Fruit fly (Drosophila melanogaster): ENCODE data around the gene Cpr76Bc.

Cpr76Bc gene

DNA sequence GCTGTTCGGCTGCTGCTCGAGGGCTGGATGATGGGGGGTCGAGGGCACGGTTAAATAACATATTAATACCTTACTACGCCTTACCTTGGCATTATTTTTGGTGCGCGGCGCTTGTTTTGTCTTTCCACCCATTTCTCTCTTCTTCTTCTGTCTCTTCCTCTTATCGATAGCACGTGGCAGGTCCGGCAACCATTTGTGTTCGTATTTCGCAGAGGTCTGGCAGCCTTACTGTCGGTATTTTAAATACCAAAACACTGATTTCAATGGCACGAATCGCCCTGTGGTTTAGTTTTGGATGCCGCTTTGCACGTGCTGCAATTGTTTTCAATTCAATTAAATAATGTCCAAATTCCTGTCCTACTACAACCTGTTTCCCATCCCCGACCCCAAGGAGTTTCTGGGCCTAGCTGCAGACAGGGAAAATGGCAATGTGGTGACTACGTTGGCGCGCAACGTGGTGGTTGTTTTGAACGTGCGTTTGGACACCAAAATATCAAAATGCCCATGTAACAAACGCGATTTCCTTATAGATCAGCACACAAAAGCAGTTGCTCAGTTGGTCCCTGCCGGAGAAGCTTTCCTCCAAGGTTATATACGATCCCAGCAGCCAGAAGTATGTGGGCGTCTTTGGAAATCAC is 31.5 kb downstream of the Cpr76Bc start, which contains the start of the genes Ltn1 and CG9300:
Gene Ltn1, minus strand, starts transcription at position 155 of the 638 bp plus-strand sequence.
Gene CG9300, plus strand, starts transcription at position 285 of the 638 bp plus-strand sequence.
- no peak for TF ChIP-seq CG11617 (GFP tag; optimal IDR thresholded peaks at IDR 0.05)
- no peak for TF ChIP-seq cnc (optimal IDR thresholded peaks at IDR 0.05)
- TF ChIP-seq Clk (GFP tag; optimal IDR thresholded peaks at IDR 0.05): no peak
- no peak for TF ChIP-seq CG14711 (tag; optimal IDR thresholded peaks at IDR 0.05)
- no peak for TF ChIP-seq ovo (GFP tag; optimal IDR thresholded peaks at IDR 0.05)
- no peak for TF ChIP-seq kay (GFP tag; ENCODE audit: borderline replicate concordance)
- peak; percentile 29 for TF ChIP-seq toe (GFP tag; optimal IDR thresholded peaks at IDR 0.05)
- no peak for TF ChIP-seq pad (GFP tag; optimal IDR thresholded peaks at IDR 0.05)
- no peak for TF ChIP-seq CG5204 (GFP tag; optimal IDR thresholded peaks at IDR 0.05)
- peak; percentile 100 for TF ChIP-seq Mnt (GFP tag; optimal IDR thresholded peaks at IDR 0.05)
- TF ChIP-seq CG33017 (tag; optimal IDR thresholded peaks at IDR 0.05): no peak
- TF ChIP-seq CG7101 (tag; optimal IDR thresholded peaks at IDR 0.05): peak; percentile 12
- TF ChIP-seq CG1620 (GFP tag; optimal IDR thresholded peaks at IDR 0.05): no peak
- TF ChIP-seq CG12768 (GFP tag; optimal IDR thresholded peaks at IDR 0.05): no peak
- no peak for TF ChIP-seq cic (GFP tag; optimal IDR thresholded peaks at IDR 0.05)
- no peak for TF ChIP-seq CG7045 (GFP tag; optimal IDR thresholded peaks at IDR 0.05)
- TF ChIP-seq Crg-1 (GFP tag; optimal IDR thresholded peaks at IDR 0.05): peak; percentile 20
- TF ChIP-seq tj (GFP tag; optimal IDR thresholded peaks at IDR 0.05): no peak
- TF ChIP-seq Hr96 (GFP tag; optimal IDR thresholded peaks at IDR 0.05): no peak
- TF ChIP-seq bab1 (GFP tag; optimal IDR thresholded peaks at IDR 0.05): peak; percentile 61

DNA sequence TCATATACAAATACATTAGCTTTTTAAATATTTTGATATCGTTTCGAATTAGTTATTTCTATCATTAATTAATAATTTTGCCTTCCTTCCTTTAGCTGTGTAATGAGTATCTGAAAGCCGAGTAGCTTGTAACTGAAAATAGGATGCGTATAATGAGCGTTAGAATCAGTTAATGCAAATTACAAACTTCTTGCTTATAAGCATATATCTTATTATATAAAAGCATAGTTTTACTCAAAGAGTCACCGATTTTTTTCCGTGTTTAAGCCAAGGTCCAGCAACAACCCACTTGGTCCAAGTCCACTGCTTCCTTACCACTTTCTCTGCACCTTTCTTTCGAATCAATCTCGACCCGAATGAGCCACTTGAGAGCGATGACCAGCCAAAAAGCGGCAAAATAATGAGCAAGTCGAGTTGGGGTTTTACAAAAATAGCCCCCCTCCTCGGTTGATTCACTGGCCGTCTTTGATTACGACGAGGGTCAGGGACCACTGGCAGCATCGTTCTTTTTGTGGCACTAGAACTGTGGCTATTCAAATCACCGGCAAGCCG is 35.2 kb downstream of the Cpr76Bc start:
- TF ChIP-seq cnc (optimal IDR thresholded peaks at IDR 0.05) (no peak), CG14711 (tag; optimal IDR thresholded peaks at IDR 0.05) (no peak), Clk (GFP tag; optimal IDR thresholded peaks at IDR 0.05) (no peak), CG1620 (GFP tag; optimal IDR thresholded peaks at IDR 0.05) (no peak), pad (GFP tag; optimal IDR thresholded peaks at IDR 0.05) (no peak), CG5204 (GFP tag; optimal IDR thresholded peaks at IDR 0.05) (no peak), bab1 (GFP tag; optimal IDR thresholded peaks at IDR 0.05) (no peak)

DNA sequence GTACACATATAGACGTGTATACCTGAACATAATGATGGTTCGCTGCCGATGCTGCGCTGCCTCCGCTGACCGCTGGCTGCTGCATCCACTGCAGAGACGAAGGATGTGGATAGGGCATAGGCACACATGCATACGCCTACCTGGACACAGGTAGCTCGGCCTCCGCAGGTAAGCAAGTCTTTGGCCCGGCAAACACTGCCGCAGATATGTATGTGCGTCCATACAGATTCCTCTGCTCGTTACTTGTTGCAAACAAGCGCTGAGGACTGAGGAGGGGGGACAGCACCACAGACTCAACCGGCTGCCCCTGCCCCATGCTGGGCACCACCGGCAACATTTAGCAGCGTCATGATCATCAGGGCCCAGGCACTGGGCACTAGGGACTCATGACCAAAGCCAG is 36.0 kb downstream of the Cpr76Bc start:
- TF ChIP-seq cic (GFP tag; optimal IDR thresholded peaks at IDR 0.05) (no peak), CG14711 (tag; optimal IDR thresholded peaks at IDR 0.05) (no peak), toe (GFP tag; optimal IDR thresholded peaks at IDR 0.05) (no peak), CG7045 (GFP tag; optimal IDR thresholded peaks at IDR 0.05) (no peak), Mnt (GFP tag; optimal IDR thresholded peaks at IDR 0.05) (no peak), Clk (GFP tag; optimal IDR thresholded peaks at IDR 0.05) (no peak), pad (GFP tag; optimal IDR thresholded peaks at IDR 0.05) (no peak), bab1 (GFP tag; optimal IDR thresholded peaks at IDR 0.05) (no peak), CG11617 (GFP tag; optimal IDR thresholded peaks at IDR 0.05) (no peak), CG7101 (tag; optimal IDR thresholded peaks at IDR 0.05) (no peak), Crg-1 (GFP tag; optimal IDR thresholded peaks at IDR 0.05) (no peak), CG33017 (tag; optimal IDR thresholded peaks at IDR 0.05) (no peak), ovo (GFP tag; optimal IDR thresholded peaks at IDR 0.05) (no peak), tj (GFP tag; optimal IDR thresholded peaks at IDR 0.05) (no peak), CG5204 (GFP tag; optimal IDR thresholded peaks at IDR 0.05) (no peak), kay (GFP tag; ENCODE audit: borderline replicate concordance) (no peak), Hr96 (GFP tag; optimal IDR thresholded peaks at IDR 0.05) (no peak), CG12768 (GFP tag; optimal IDR thresholded peaks at IDR 0.05) (no peak), cnc (optimal IDR thresholded peaks at IDR 0.05) (no peak)

DNA sequence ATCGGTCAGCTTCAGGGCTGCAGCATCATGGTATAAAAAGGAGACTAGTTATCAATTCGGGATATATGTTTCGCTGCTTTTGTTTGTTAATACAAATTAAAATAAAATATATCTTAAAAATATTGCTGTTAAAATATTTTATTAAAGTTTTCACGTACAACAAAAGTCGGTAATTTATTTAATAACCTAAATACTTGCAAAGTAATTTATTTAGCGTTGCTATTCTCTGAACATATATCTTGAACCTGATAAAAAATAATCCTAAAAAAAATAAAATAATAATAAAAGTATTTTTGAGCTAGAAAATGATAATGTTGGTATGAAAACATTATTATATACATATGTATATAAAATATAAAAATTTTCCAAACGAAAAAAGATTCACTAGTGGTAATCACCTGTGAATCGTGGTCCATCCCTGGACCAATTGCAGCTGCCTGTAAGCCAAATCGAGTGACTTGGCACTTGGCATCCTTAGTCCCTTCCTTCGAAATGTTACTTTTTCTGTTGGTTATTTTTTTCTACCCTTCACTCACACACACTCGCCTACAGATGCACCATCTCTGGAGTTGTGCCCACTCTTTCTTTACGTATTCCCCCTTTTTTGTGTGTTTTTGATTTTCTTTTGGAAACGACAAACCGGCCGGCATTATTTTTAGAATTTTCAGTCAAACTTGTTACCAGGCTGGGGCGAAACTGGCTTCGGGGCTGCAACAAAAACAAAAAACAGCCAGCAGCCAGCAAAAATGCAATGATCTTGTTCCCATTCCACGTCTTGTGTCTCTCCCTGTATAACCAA is 36.7 kb downstream of the Cpr76Bc start:
- TF ChIP-seq bab1 (GFP tag; optimal IDR thresholded peaks at IDR 0.05) (no peak), CG5204 (GFP tag; optimal IDR thresholded peaks at IDR 0.05) (no peak), Clk (GFP tag; optimal IDR thresholded peaks at IDR 0.05) (no peak), cic (GFP tag; optimal IDR thresholded peaks at IDR 0.05) (no peak), CG7045 (GFP tag; optimal IDR thresholded peaks at IDR 0.05) (no peak), Crg-1 (GFP tag; optimal IDR thresholded peaks at IDR 0.05) (no peak), CG7101 (tag; optimal IDR thresholded peaks at IDR 0.05) (no peak), CG11617 (GFP tag; optimal IDR thresholded peaks at IDR 0.05) (no peak), kay (GFP tag; ENCODE audit: borderline replicate concordance) (no peak), toe (GFP tag; optimal IDR thresholded peaks at IDR 0.05) (no peak), CG14711 (tag; optimal IDR thresholded peaks at IDR 0.05) (no peak), CG12768 (GFP tag; optimal IDR thresholded peaks at IDR 0.05) (no peak), ovo (GFP tag; optimal IDR thresholded peaks at IDR 0.05) (no peak), Hr96 (GFP tag; optimal IDR thresholded peaks at IDR 0.05) (no peak), CG33017 (tag; optimal IDR thresholded peaks at IDR 0.05) (no peak), pad (GFP tag; optimal IDR thresholded peaks at IDR 0.05) (no peak), Mnt (GFP tag; optimal IDR thresholded peaks at IDR 0.05) (no peak), CG1620 (GFP tag; optimal IDR thresholded peaks at IDR 0.05) (no peak), tj (GFP tag; optimal IDR thresholded peaks at IDR 0.05) (no peak)

DNA sequence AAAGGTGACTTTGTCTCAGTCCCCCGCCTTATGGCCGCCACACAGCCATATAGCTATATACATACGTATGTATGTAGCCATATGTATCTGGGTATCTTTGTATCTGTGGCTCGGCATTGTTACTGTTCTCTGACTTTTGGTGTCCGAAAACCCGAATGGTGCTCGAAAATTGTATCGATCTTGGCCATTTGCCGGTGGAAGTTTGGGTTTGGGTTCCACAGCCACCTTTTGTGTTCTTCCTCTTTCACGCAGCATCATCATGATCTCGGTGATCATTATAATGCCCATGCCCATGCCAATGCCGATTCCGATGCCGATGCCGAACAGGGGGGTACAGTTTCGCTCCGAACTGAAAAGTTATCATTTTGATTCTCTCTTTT is 37.2 kb downstream of the Cpr76Bc start:
- no peak for TF ChIP-seq CG7101 (tag; optimal IDR thresholded peaks at IDR 0.05)
- no peak for TF ChIP-seq CG12768 (GFP tag; optimal IDR thresholded peaks at IDR 0.05)
- no peak for TF ChIP-seq Clk (GFP tag; optimal IDR thresholded peaks at IDR 0.05)
- no peak for TF ChIP-seq bab1 (GFP tag; optimal IDR thresholded peaks at IDR 0.05)
- TF ChIP-seq CG33017 (tag; optimal IDR thresholded peaks at IDR 0.05): no peak
- TF ChIP-seq toe (GFP tag; optimal IDR thresholded peaks at IDR 0.05): no peak
- no peak for TF ChIP-seq tj (GFP tag; optimal IDR thresholded peaks at IDR 0.05)
- no peak for TF ChIP-seq Crg-1 (GFP tag; optimal IDR thresholded peaks at IDR 0.05)
- TF ChIP-seq CG1620 (GFP tag; optimal IDR thresholded peaks at IDR 0.05): no peak
- TF ChIP-seq pad (GFP tag; optimal IDR thresholded peaks at IDR 0.05): no peak
